Worm (Caenorhabditis elegans) whole organism, L4/young adult: Measurements from ENCODE around the gene mlt-10.

Experiments
- W03F9.2 ChIP-seq: fragments of 150-350 bp; optimal IDR thresholded peaks from 2 replicates; lab custom pipeline; 2014; ENCODE audit warnings: missing biosample characterization, missing genetic modification characterization
- dao-5 ChIP-seq: sonication (generic microtip); optimal IDR thresholded peaks from 2 replicates; lab custom pipeline; 2016; ENCODE audit warnings: missing genotype, missing genetic modification characterization, moderate library complexity, missing compliant biosample characterization

ce11 chrII:546405-546804 is at the start of gene mlt-10:
- no peak for TF ChIP-seq W03F9.2
- no peak for TF ChIP-seq dao-5
